Fruit fly (Drosophila melanogaster): ENCODE data around the gene mtd.

DNA sequence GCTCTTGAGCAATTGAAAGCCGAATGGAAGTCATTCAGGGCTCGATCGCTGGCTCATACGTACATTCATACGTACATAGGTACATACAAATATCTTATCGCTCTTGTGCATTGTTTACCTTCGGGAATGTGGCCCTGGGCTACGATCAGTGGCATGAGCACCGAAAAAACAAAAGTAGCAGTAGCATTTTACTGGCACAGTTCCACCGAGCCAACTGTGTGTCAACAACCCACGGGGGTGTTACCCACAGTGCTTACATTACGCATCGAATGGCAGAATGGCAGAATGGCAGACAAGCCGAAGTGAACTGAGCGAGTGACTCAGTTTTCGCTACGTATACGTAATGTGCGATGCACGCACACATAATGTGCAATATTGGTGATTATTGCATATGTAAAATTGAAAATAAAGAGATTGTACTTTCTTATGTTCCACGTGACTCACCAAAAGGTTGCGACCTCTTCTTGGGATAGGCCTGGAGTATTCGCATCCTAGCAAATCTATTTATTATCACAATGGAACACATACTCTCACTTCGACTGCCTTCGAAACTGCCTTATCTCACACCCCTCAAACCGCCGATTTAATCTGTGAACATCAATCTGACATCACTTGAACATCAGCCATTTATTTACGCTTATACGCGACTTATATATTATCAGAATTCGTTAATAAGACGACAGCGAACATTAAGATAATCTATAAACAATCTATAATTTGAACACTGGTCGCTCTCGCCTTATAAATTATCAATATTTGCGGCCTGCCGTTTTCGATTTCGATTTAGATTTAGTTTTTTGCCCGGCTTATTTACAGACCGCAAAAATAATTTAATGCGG lies 47.1 kb downstream of the mtd start:
- no peak for TF ChIP-seq psq (optimal IDR thresholded peaks at IDR 0.05)
- no peak for TF ChIP-seq h (optimal IDR thresholded peaks at IDR 0.05)
- no peak for TF ChIP-seq insv (optimal IDR thresholded peaks at IDR 0.05)

All from Kc167 (cell line).